Fruit fly (Drosophila melanogaster) whole organism, prepupa: ENCODE results near the gene CG32647.

ENCODE experiments used
- Blimp-1 ChIP-seq: fragments of 200-800 bp; sonication (Bioruptor generic); optimal IDR thresholded peaks from 3 replicates; lab custom pipeline; 2017; ENCODE audit warnings: missing biosample characterization, missing genetic modification characterization, mild to moderate bottlenecking, moderate library complexity, missing genetic modification reagents
- CG10631 ChIP-seq: fragments of 200-800 bp; sonication (Bioruptor generic); optimal IDR thresholded peaks from 2 replicates; lab custom pipeline; 2016; ENCODE audit warnings: missing biosample characterization, missing genetic modification characterization
- CG10669 ChIP-seq: fragments of 200-800 bp; sonication (Bioruptor generic); optimal IDR thresholded peaks from 3 replicates; lab custom pipeline; 2018; ENCODE audit warnings: missing biosample characterization, mild to moderate bottlenecking, missing genetic modification characterization, moderate library complexity
- CG11294 ChIP-seq: fragments of 200-800 bp; sonication (Bioruptor generic); IDR thresholded peaks from 2 replicates; pipeline ENCODE4 v1.3.6; 2022; ENCODE audit warnings: missing biosample characterization, missing genetic modification characterization
- CG11902 ChIP-seq: fragments of 200-800 bp; sonication (Bioruptor generic); optimal IDR thresholded peaks from 3 replicates; lab custom pipeline; 2016; ENCODE audit warnings: missing biosample characterization, missing genetic modification characterization
- CG15336 ChIP-seq: fragments of 200-800 bp; sonication (Bioruptor generic); IDR thresholded peaks from 2 replicates; pipeline ENCODE4 v1.3.6; 2022; ENCODE audit warnings: missing biosample characterization, missing genetic modification characterization
- CG1621 ChIP-seq: fragments of 200-800 bp; sonication (Bioruptor generic); optimal IDR thresholded peaks from 3 replicates; lab custom pipeline; 2018; ENCODE audit warnings: missing biosample characterization, mild to moderate bottlenecking, missing genetic modification characterization
- CG3032 ChIP-seq: fragments of 200-800 bp; optimal IDR thresholded peaks from 2 replicates; lab custom pipeline; 2019; ENCODE audit warnings: missing biosample characterization, mild to moderate bottlenecking, missing genetic modification characterization, moderate library complexity
- CG31627 ChIP-seq: fragments of 200-800 bp; sonication (Bioruptor generic); optimal IDR thresholded peaks from 3 replicates; lab custom pipeline; 2016; ENCODE audit warnings: missing biosample characterization, missing genetic modification characterization
- CG32006 ChIP-seq: fragments of 200-800 bp; sonication (Bioruptor generic); optimal IDR thresholded peaks from 3 replicates; lab custom pipeline; 2017; ENCODE audit warnings: missing biosample characterization, mild to moderate bottlenecking, missing genetic modification characterization
- CG34406 ChIP-seq: fragments of 200-800 bp; sonication (Bioruptor generic); optimal IDR thresholded peaks from 3 replicates; lab custom pipeline; 2016; ENCODE audit warnings: missing biosample characterization, missing genetic modification characterization
- CG3919 ChIP-seq: fragments of 200-800 bp; sonication (Bioruptor generic); optimal IDR thresholded peaks from 3 replicates; lab custom pipeline; 2016; ENCODE audit warnings: missing biosample characterization, missing genetic modification characterization
- CG6276 ChIP-seq: fragments of 200-800 bp; sonication (Bioruptor generic); optimal IDR thresholded peaks from 2 replicates; lab custom pipeline; 2017; ENCODE audit warnings: missing biosample characterization, mild to moderate bottlenecking, missing genetic modification characterization
- CG6854 ChIP-seq: fragments of 200-800 bp; sonication (Bioruptor generic); optimal IDR thresholded peaks from 2 replicates; lab custom pipeline; 2017; ENCODE audit warnings: missing biosample characterization, mild to moderate bottlenecking, missing genetic modification characterization
- CG7368 ChIP-seq: fragments of 200-800 bp; sonication (Bioruptor generic); optimal IDR thresholded peaks from 3 replicates; lab custom pipeline; 2016; ENCODE audit warnings: missing biosample characterization, missing genetic modification characterization
- CG8119 ChIP-seq: fragments of 200-800 bp; sonication (Bioruptor generic); IDR thresholded peaks from 3 replicates; pipeline ENCODE4 v1.3.6; 2022; ENCODE audit warnings: missing biosample characterization, missing genetic modification characterization
- CG8319 ChIP-seq: fragments of 200-800 bp; sonication (Bioruptor generic); optimal IDR thresholded peaks from 3 replicates; lab custom pipeline; 2016; ENCODE audit warnings: missing biosample characterization, missing genetic modification characterization
- CG8632 ChIP-seq: fragments of 200-800 bp; sonication (Bioruptor generic); optimal IDR thresholded peaks from 3 replicates; lab custom pipeline; 2016; ENCODE audit warnings: missing biosample characterization, missing genetic modification characterization
- CG9139 ChIP-seq: fragments of 200-800 bp; sonication (Bioruptor generic); optimal IDR thresholded peaks from 3 replicates; lab custom pipeline; 2017; ENCODE audit warnings: missing biosample characterization, mild to moderate bottlenecking, missing genetic modification characterization
- Eip75B ChIP-seq: fragments of 200-800 bp; sonication (Bioruptor generic); optimal IDR thresholded peaks from 3 replicates; lab custom pipeline; 2016; ENCODE audit warnings: missing biosample characterization, missing genetic modification characterization
- Eip78C ChIP-seq: fragments of 200-800 bp; sonication (Bioruptor generic); peaks from one replicate; lab custom pipeline; 2016; ENCODE audit warnings: missing biosample characterization, missing genetic modification characterization
- Gug ChIP-seq: fragments of 200-800 bp; sonication (Bioruptor generic); IDR thresholded peaks from 2 replicates; pipeline ENCODE4 v1.3.6; 2022; ENCODE audit warnings: missing biosample characterization, missing genetic modification characterization
- OdsH ChIP-seq: fragments of 200-800 bp; sonication (Bioruptor generic); optimal IDR thresholded peaks from 3 replicates; lab custom pipeline; 2016; ENCODE audit warnings: missing biosample characterization, missing genetic modification characterization
- Sox102F ChIP-seq: fragments of 200-800 bp; sonication (Bioruptor generic); optimal IDR thresholded peaks from 2 replicates; lab custom pipeline; 2016; ENCODE audit warnings: missing biosample characterization, mild to moderate bottlenecking, missing genetic modification characterization
- Sox15 ChIP-seq: fragments of 200-800 bp; sonication (Bioruptor generic); optimal IDR thresholded peaks from 3 replicates; lab custom pipeline; 2016; ENCODE audit warnings: missing biosample characterization, missing genetic modification characterization
- cyc ChIP-seq: fragments of 200-800 bp; sonication (Bioruptor generic); optimal IDR thresholded peaks from 3 replicates; lab custom pipeline; 2016; ENCODE audit warnings: missing biosample characterization, missing genetic modification characterization
- dac ChIP-seq: fragments of 200-800 bp; sonication (Bioruptor generic); optimal IDR thresholded peaks from 2 replicates; lab custom pipeline; 2017; ENCODE audit warnings: missing biosample characterization, mild to moderate bottlenecking, missing genetic modification characterization
- eg ChIP-seq: fragments of 200-800 bp; sonication (Bioruptor generic); IDR thresholded peaks from 3 replicates; pipeline ENCODE4 v1.3.6; 2022; ENCODE audit warnings: missing biosample characterization, missing genetic modification characterization
- fd85E ChIP-seq: fragments of 200-800 bp; sonication (Bioruptor generic); optimal IDR thresholded peaks from 3 replicates; lab custom pipeline; 2016; ENCODE audit warnings: missing biosample characterization, missing genetic modification characterization
- fkh ChIP-seq: fragments of 200-800 bp; sonication (Bioruptor generic); optimal IDR thresholded peaks from 3 replicates; lab custom pipeline; 2017; ENCODE audit warnings: missing biosample characterization, mild to moderate bottlenecking, missing genetic modification characterization, moderate library complexity
- net ChIP-seq: fragments of 200-800 bp; sonication (Bioruptor generic); optimal IDR thresholded peaks from 3 replicates; lab custom pipeline; 2016; ENCODE audit warnings: missing biosample characterization, missing genetic modification characterization
- pdm3 ChIP-seq: fragments of 200-800 bp; sonication (Bioruptor generic); optimal IDR thresholded peaks from 3 replicates; lab custom pipeline; 2016; ENCODE audit warnings: missing biosample characterization, missing genetic modification characterization
- spab ChIP-seq: fragments of 200-800 bp; sonication (Bioruptor generic); optimal IDR thresholded peaks from 2 replicates; lab custom pipeline; 2017; ENCODE audit warnings: missing biosample characterization, mild to moderate bottlenecking, missing genetic modification characterization, missing genetic modification reagents
- ss ChIP-seq, 2 experiments: fragments of 200-800 bp; sonication (Bioruptor generic); optimal IDR thresholded peaks; 2 replicates in 1 of 2; 3 replicates in 1 of 2; lab custom pipeline; 2017 to 2018; ENCODE audit warnings: mild to moderate bottlenecking in 2 of 2, missing biosample characterization in 2 of 2, missing genetic modification characterization in 2 of 2, moderate library complexity in 1 of 2
- svp ChIP-seq: fragments of 200-800 bp; sonication (Bioruptor generic); peaks from one replicate; lab custom pipeline; 2016; ENCODE audit warnings: missing biosample characterization, missing genetic modification characterization
- topi ChIP-seq: fragments of 200-800 bp; sonication (Bioruptor generic); optimal IDR thresholded peaks from 3 replicates; lab custom pipeline; 2016; ENCODE audit warnings: missing biosample characterization, missing genetic modification characterization
- vri ChIP-seq: fragments of 200-800 bp; sonication (Bioruptor generic); optimal IDR thresholded peaks from 3 replicates; lab custom pipeline; 2016; ENCODE audit warnings: missing biosample characterization, mild to moderate bottlenecking, missing genetic modification characterization

CG32647 gene

DNA sequence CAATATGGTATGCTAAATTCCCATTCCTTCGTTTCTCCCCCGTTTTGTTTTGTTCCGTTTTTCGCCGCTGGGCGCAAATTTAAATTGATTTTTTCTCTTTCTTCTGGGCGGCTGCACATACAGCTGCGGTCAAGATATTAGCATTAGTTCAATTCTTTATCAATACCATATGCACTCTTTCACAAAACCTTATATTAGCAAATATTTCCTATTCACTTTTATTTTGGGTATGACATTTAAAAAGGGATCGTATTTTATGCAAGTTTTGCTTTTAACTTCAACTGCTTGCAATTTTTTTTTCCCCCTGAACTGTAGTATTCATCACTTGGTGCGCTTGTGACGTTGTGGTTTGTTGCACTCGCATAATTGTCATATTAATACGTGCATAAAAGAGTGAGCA lies 18.5 kb downstream of the CG32647 start (continued):
- TF ChIP-seq CG10669 (GFP tag; lab: Kevin White, UChicago) (peak; percentile 50), CG34406 (GFP tag; lab: Kevin White, UChicago) (no peak), fd85E (GFP tag; lab: Kevin White, UChicago) (no peak), CG9139 (GFP tag; lab: Kevin White, UChicago) (peak; percentile 11), Blimp-1 (GFP tag; lab: Kevin White, UChicago) (no peak), dac (GFP tag; lab: Kevin White, UChicago) (peak; percentile 28), net (GFP tag; lab: Kevin White, UChicago) (peak; percentile 5)

DNA sequence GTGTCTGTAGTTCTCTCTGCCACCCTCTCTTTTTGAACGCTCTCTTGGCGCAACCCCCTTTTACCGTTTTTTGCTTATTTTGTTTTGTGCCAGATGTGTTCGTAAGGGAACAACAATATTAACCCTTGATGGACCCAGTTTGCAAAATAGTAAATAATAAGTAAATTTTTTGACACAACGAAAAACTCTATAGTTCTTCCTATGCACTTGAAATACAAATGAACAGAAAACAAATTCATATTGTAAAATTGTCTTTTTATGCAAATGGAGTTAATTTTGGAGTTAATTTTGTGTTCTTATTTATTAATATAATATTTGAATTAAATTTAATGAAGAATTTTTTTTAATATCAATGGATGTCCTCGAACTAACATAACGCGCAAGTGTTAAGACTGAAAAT lies 19.0 kb downstream of the CG32647 start:
- TF ChIP-seq CG32006 (no peak), CG15336 (GFP tag; lab: Robert Waterston, UW) (0 out of 2 replicates have a peak, but pooled peaks have one; percentile 21)

DNA sequence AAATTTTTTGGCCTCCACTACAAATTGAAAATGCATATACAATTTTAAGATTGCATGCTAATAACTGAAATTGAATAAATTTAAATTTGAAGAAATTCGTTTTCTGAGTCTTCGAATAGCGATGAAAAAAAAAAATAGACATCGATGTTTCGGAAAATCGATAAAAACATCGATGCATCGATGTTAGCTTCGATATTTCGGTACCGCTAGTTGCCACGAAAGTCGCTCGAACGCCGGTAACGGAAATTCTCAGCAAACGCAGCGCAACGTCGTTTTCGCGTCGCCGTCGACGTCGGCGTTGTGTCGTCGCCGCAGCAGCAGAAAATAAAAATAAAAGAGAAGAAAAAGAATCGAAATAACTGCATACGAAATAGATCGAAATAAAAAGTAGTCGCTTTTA lies 19.7 kb downstream of the CG32647 start, which contains the start of gene Agpat1:
Gene Agpat1 (plus strand): TSS at position 191 of the 400 bp plus-strand sequence.
- no peak for TF ChIP-seq CG7368
- peak; percentile 29 for TF ChIP-seq Eip78C (GFP tag; lab: Kevin White, UChicago)

DNA sequence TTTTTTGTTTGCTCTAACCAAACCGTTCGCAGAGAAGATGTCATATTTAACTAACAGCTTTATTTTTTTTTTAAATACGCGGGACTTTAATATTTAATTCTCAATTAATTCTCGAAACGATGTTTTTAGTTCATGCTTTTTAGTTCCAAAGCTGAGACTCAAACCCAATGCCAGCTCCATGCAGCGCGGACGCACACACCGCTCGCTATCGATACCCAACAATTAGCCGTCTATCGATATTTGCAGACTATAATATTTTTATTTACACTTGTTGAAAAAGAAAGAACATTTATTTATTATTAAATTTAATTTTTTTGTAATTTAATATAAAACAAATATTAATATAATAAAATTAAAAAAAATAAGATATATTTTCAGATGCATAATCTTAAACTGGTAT lies 20.1 kb downstream of the CG32647 start:
- TF ChIP-seq CG8632 (GFP tag; lab: Kevin White, UChicago) = no peak
- no peak for TF ChIP-seq OdsH (GFP tag; lab: Kevin White, UChicago)
- no peak for TF ChIP-seq pdm3 (GFP tag; lab: Kevin White, UChicago)
- TF ChIP-seq CG6276 (GFP tag; lab: Kevin White, UChicago) = no peak
- no peak for TF ChIP-seq dac (GFP tag; lab: Kevin White, UChicago)
- no peak for TF ChIP-seq CG8119 (GFP tag; lab: Robert Waterston, UW)
- TF ChIP-seq CG32006 = no peak
- no peak for TF ChIP-seq Sox102F
- TF ChIP-seq CG11902 (GFP tag; lab: Kevin White, UChicago) = no peak
- no peak for TF ChIP-seq Eip78C (GFP tag; lab: Kevin White, UChicago)
- no peak for TF ChIP-seq CG3919 (GFP tag; lab: Kevin White, UChicago)
- no peak for TF ChIP-seq CG31627 (GFP tag; lab: Kevin White, UChicago)
- TF ChIP-seq svp (GFP tag; lab: Kevin White, UChicago) = no peak

DNA sequence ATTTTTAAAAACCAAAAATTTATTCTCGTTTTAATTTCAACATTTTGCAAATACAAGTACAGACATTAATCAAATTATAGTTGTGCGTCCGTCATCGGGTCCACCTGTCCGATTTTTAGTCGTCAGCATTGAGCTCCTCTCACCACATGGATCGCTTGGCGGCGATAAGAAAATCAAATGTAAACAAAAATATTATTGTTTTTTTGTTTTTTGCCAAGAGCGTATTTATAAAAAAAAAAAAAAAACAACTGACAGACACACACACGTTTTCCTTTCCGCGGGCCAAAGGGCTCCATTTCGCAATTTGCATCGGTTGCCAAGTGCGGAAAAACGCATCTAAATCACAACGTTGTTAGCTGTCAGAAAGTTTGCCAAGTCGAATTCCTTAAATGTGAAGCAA lies 20.9 kb downstream of the CG32647 start:
- TF ChIP-seq svp (GFP tag; lab: Kevin White, UChicago) = peak; percentile 87
- TF ChIP-seq, all 60 proteins: peak for 1; not testable (repeated sequence) for 59

DNA sequence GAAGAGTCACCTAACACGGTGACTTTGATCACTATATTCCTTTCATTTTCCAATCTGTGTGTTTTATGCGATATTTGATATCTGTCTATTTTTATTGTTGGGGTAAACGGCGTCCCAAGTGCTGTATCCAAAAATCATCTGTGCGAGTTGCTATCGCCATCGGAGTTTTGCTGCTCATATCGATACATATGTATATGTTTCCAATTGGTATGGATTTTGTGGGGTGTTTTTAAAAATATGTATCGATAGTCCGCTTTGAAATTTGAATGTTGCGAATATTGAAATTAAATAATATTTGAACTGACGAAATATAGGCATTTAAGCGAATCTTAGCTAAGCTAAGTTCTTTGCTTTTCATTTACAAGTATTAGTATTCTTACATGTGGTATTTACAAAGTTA lies 21.3 kb downstream of the CG32647 start, which contains the start of gene pira:
Gene pira (minus strand): TSS at position 145 of the 400 bp plus-strand sequence.
- peak; percentile 5 for TF ChIP-seq Eip78C (GFP tag; lab: Kevin White, UChicago)
- TF ChIP-seq CG10631 (GFP tag; lab: Kevin White, UChicago) = no peak
- TF ChIP-seq CG3032 (tag; lab: Kevin White, UChicago) = no peak

DNA sequence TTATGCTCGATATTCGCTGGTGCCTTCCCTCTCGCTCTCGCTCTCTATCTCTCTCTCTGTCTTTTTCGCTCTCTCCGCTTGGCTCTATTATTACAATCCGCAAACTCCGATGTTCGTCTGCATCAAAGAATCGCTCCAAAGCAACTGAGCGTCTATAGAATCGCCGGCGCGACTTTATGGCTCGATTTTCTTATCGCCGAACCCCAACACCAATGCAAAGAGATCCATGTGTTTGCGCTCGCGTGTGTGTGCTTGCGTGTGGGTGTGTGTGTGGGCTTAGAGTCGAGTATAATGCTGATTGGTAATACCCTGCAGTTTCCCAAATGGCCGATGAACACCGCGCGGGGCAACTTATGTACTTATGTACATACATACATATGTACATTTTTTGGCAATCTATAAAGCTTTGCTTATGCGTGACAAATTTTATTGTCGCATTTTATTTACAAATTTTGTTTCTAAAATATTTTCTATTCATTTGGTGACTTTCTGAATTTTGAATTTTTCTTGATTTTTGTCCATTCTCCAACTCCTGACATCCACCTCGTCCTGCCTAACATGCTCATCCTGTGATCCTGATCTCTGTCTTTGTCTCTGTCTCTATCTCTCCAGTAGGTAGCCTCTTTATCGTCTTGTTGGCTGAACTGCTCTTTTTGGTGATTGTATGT lies 24.2 kb downstream of the CG32647 start, which contains the start of gene Paics:
Gene Paics (minus strand): TSS at position 152 of the 668 bp plus-strand sequence.
- TF ChIP-seq Sox15 (GFP tag; lab: Kevin White, UChicago) (peak; percentile 32), eg (GFP tag; lab: Robert Waterston, UW) (peak; percentile 43; the same call in 2 of the 3 replicates), topi (peak; percentile 61), cyc (GFP tag; lab: Kevin White, UChicago) (peak; percentile 42), CG7368 (peak; percentile 28), CG1621 (tag; lab: Kevin White, UChicago) (no peak), OdsH (GFP tag; lab: Kevin White, UChicago) (peak; percentile 56), dac (GFP tag; lab: Kevin White, UChicago) (no peak), spab (peak; percentile 48), CG6854 (GFP tag; lab: Kevin White, UChicago) (no peak), CG6276 (GFP tag; lab: Kevin White, UChicago) (no peak), Gug (peak; percentile 41), CG8119 (GFP tag; lab: Robert Waterston, UW) (peak; percentile 58; the same call in 2 of the 3 replicates), ss (GFP tag; optimal IDR thresholded peaks at IDR 0.05; lab: Kevin White, UChicago) (peak; percentile 69 to 76), Eip75B (GFP tag; lab: Kevin White, UChicago) (peak; percentile 77), CG11294 (GFP tag; lab: Robert Waterston, UW) (no peak), CG10669 (GFP tag; lab: Kevin White, UChicago) (peak; percentile 61), svp (GFP tag; lab: Kevin White, UChicago) (peak; percentile 93), CG3032 (tag; lab: Kevin White, UChicago) (peak; percentile 75), CG8319 (peak; percentile 15), Eip78C (GFP tag; lab: Kevin White, UChicago) (peak; percentile 96), fkh (peak; percentile 4), vri (GFP tag; lab: Kevin White, UChicago) (no peak)
